Worm (Caenorhabditis elegans) whole organism, young adult: Measurements from ENCODE around the gene cct-5.

Experiments
- B0035.1 ChIP-seq: sonication (generic microtip); optimal IDR thresholded peaks from 2 replicates; lab custom pipeline; 2016; ENCODE audit warnings: missing genetic modification characterization, mild to moderate bottlenecking, missing compliant biosample characterization, missing genotype, missing genetic modification reagents
- F33H1.4 ChIP-seq: fragments of 200-800 bp; sonication (Bioruptor generic); IDR thresholded peaks from 2 replicates; pipeline ENCODE4 v1.3.6; 2022; ENCODE audit warnings: missing genetic modification reagents, missing genetic modification characterization, missing compliant biosample characterization
- F37B4.10 ChIP-seq: fragments of 200-800 bp; sonication (Bioruptor generic); IDR thresholded peaks from 2 replicates; pipeline ENCODE4 v1.3.6; 2022; ENCODE audit warnings: missing genetic modification characterization, missing compliant biosample characterization
- K12H6.12 ChIP-seq: fragments of 200-800 bp; sonication (Bioruptor generic); optimal IDR thresholded peaks from 2 replicates; lab custom pipeline; 2018; ENCODE audit warnings: mild to moderate bottlenecking, missing genetic modification characterization, missing compliant biosample characterization
- T07F8.4 ChIP-seq: sonication (generic microtip); optimal IDR thresholded peaks from 2 replicates; lab custom pipeline; 2016; ENCODE audit warnings: mild to moderate bottlenecking, missing genetic modification characterization, moderate library complexity, missing compliant biosample characterization
- T26A5.8 ChIP-seq: sonication (generic microtip); optimal IDR thresholded peaks from 2 replicates; lab custom pipeline; 2016; ENCODE audit warnings: missing genetic modification characterization, missing compliant biosample characterization
- Y53F4B.3 ChIP-seq: fragments of 200-800 bp; sonication (Bioruptor generic); IDR thresholded peaks from 2 replicates; pipeline ENCODE4 v1.3.6; 2022; ENCODE audit warnings: missing genetic modification reagents, missing genetic modification characterization, missing compliant biosample characterization
- Y56A3A.18 ChIP-seq: fragments of 200-800 bp; sonication (Bioruptor generic); IDR thresholded peaks from 2 replicates; pipeline ENCODE4 v1.3.6; 2022; ENCODE audit warnings: missing genetic modification reagents, missing genetic modification characterization, missing compliant biosample characterization
- Y79H2A.3 ChIP-seq: fragments of 200-800 bp; sonication (Bioruptor generic); conservative IDR thresholded peaks from 2 replicates; pipeline ENCODE4 v1.3.6; 2022; ENCODE audit warnings: missing genetic modification reagents, missing genetic modification characterization, missing compliant biosample characterization
- Y95B8A.8 ChIP-seq: fragments of 200-800 bp; sonication (Bioruptor generic); IDR thresholded peaks from 2 replicates; pipeline ENCODE4 v1.3.6; 2022; ENCODE audit warnings: missing genetic modification reagents, missing genetic modification characterization, missing compliant biosample characterization
- ZK185.1 ChIP-seq: sonication (generic microtip); optimal IDR thresholded peaks from 2 replicates; lab custom pipeline; 2016; ENCODE audit warnings: mild to moderate bottlenecking, missing genetic modification characterization, missing compliant biosample characterization; ENCODE audit not compliant: poor library complexity, severe bottlenecking
- attf-5 ChIP-seq: fragments of 200-800 bp; sonication (Bioruptor generic); optimal IDR thresholded peaks from 2 replicates; lab custom pipeline; 2018; ENCODE audit warnings: mild to moderate bottlenecking, missing genetic modification characterization, missing compliant biosample characterization
- bed-2 ChIP-seq: fragments of 200-800 bp; sonication (Bioruptor generic); IDR thresholded peaks from 2 replicates; pipeline ENCODE4 v1.3.6; 2022; ENCODE audit warnings: missing genetic modification reagents, missing genetic modification characterization, missing compliant biosample characterization
- cebp-2 ChIP-seq: fragments of 200-800 bp; sonication (Bioruptor generic); IDR thresholded peaks from 2 replicates; pipeline ENCODE4 v1.3.6; 2022; ENCODE audit warnings: missing genetic modification characterization, missing compliant biosample characterization
- ceh-40 ChIP-seq: fragments of 200-800 bp; sonication (Bioruptor generic); IDR thresholded peaks from 2 replicates; pipeline ENCODE4 v1.3.6; 2022; ENCODE audit warnings: missing genetic modification characterization, missing compliant biosample characterization
- ceh-58 ChIP-seq: fragments of 200-800 bp; sonication (Bioruptor generic); IDR thresholded peaks from 2 replicates; pipeline ENCODE4 v1.3.6; 2022; ENCODE audit warnings: missing genetic modification characterization, missing compliant biosample characterization
- ceh-79 ChIP-seq: sonication (generic microtip); optimal IDR thresholded peaks from 2 replicates; lab custom pipeline; 2017; ENCODE audit warnings: mild to moderate bottlenecking, missing genetic modification characterization, missing compliant biosample characterization
- dox-1 ChIP-seq: fragments of 200-800 bp; sonication (Bioruptor generic); IDR thresholded peaks from 2 replicates; pipeline ENCODE4 v1.3.6; 2022; ENCODE audit warnings: missing genetic modification reagents, missing genetic modification characterization, missing compliant biosample characterization
- efl-1 ChIP-seq: fragments of 150-350 bp; optimal IDR thresholded peaks from 2 replicates; lab custom pipeline; 2014; ENCODE audit warnings: missing biosample characterization, missing genetic modification reagents, missing genetic modification characterization
- egl-18 ChIP-seq: fragments of 200-800 bp; sonication (Bioruptor generic); IDR thresholded peaks from 2 replicates; pipeline ENCODE4 v1.3.6; 2022; ENCODE audit warnings: missing genetic modification reagents, missing genetic modification characterization, missing compliant biosample characterization
- gei-17 ChIP-seq: fragments of 200-800 bp; sonication (Bioruptor generic); optimal IDR thresholded peaks from 2 replicates; lab custom pipeline; 2018; ENCODE audit warnings: mild to moderate bottlenecking, missing genetic modification characterization, missing compliant biosample characterization
- hlh-12 ChIP-seq: sonication (generic microtip); optimal IDR thresholded peaks from 2 replicates; lab custom pipeline; 2016; ENCODE audit warnings: missing genetic modification characterization, missing compliant biosample characterization
- hlh-26 ChIP-seq: fragments of 200-800 bp; sonication (Bioruptor generic); conservative IDR thresholded peaks from 2 replicates; pipeline ENCODE4 v1.3.6; 2022; ENCODE audit warnings: missing genetic modification reagents, missing genetic modification characterization, missing compliant biosample characterization
- hrde-1 ChIP-seq: sonication (generic microtip); optimal IDR thresholded peaks from 2 replicates; lab custom pipeline; 2016; ENCODE audit warnings: missing genetic modification characterization, mild to moderate bottlenecking, missing compliant biosample characterization, moderate library complexity, missing genotype, missing genetic modification reagents, borderline replicate concordance
- hsf-1 ChIP-seq: fragments of 200-800 bp; sonication (Bioruptor generic); IDR thresholded peaks from 2 replicates; pipeline ENCODE4 v1.3.6; 2022; ENCODE audit warnings: missing genetic modification reagents, missing genetic modification characterization, missing compliant biosample characterization
- lsl-1 ChIP-seq: fragments of 200-800 bp; sonication (Bioruptor generic); optimal IDR thresholded peaks from 2 replicates; lab custom pipeline; 2018; ENCODE audit warnings: mild to moderate bottlenecking, missing genetic modification characterization, moderate library complexity, missing compliant biosample characterization
- lsy-27 ChIP-seq: sonication (generic microtip); optimal IDR thresholded peaks from 2 replicates; lab custom pipeline; 2017; ENCODE audit warnings: missing genetic modification characterization, mild to moderate bottlenecking, missing compliant biosample characterization, antibody characterized with exemption, missing genotype, borderline replicate concordance; ENCODE audit not compliant: insufficient read depth
- madf-3 ChIP-seq: fragments of 200-800 bp; sonication (Bioruptor generic); IDR thresholded peaks from 2 replicates; pipeline ENCODE4 v1.3.6; 2022; ENCODE audit warnings: missing genetic modification reagents, missing genetic modification characterization, missing compliant biosample characterization
- madf-6 ChIP-seq: fragments of 200-800 bp; sonication (Bioruptor generic); IDR thresholded peaks from 2 replicates; pipeline ENCODE4 v1.3.6; 2022; ENCODE audit warnings: missing genetic modification reagents, missing genetic modification characterization, missing compliant biosample characterization
- mel-28 ChIP-seq: sonication (generic microtip); optimal IDR thresholded peaks from 2 replicates; lab custom pipeline; 2016; ENCODE audit warnings: borderline replicate concordance, mild to moderate bottlenecking, missing genetic modification characterization, missing compliant biosample characterization
- mxl-1 ChIP-seq: sonication (generic microtip); optimal IDR thresholded peaks from 2 replicates; lab custom pipeline; 2016; ENCODE audit warnings: missing genetic modification characterization, missing compliant biosample characterization
- nfya-2 ChIP-seq: fragments of 200-800 bp; sonication (Bioruptor generic); IDR thresholded peaks from 2 replicates; pipeline ENCODE4 v1.3.6; 2022; ENCODE audit warnings: missing genetic modification reagents, missing genetic modification characterization, missing compliant biosample characterization
- nhr-120 ChIP-seq: fragments of 200-800 bp; sonication (Bioruptor generic); IDR thresholded peaks from 2 replicates; pipeline ENCODE4 v1.3.6; 2022; ENCODE audit warnings: missing genetic modification characterization, missing compliant biosample characterization
- nhr-27 ChIP-seq: fragments of 200-800 bp; sonication (Bioruptor generic); optimal IDR thresholded peaks from 2 replicates; lab custom pipeline; 2018; ENCODE audit warnings: mild to moderate bottlenecking, missing genetic modification characterization, moderate library complexity, missing compliant biosample characterization
- nhr-80 ChIP-seq: sonication (generic microtip); optimal IDR thresholded peaks from 2 replicates; lab custom pipeline; 2016; ENCODE audit warnings: missing genetic modification characterization, missing compliant biosample characterization
- nhr-90 ChIP-seq: sonication (generic microtip); optimal IDR thresholded peaks from 2 replicates; lab custom pipeline; 2016; ENCODE audit warnings: missing genotype, mild to moderate bottlenecking, missing genetic modification characterization, missing compliant biosample characterization
- rec-8 ChIP-seq, 2 experiments: sonication (generic microtip); optimal IDR thresholded peaks; 2 replicates each; lab custom pipeline; 2016; ENCODE audit warnings: mild to moderate bottlenecking in 2 of 2, missing genetic modification characterization in 2 of 2, missing genetic modification reagents in 2 of 2, missing genotype in 2 of 2, missing biosample characterization in 1 of 2, missing compliant biosample characterization in 1 of 2, moderate library complexity in 1 of 2
- repo-1 ChIP-seq: sonication (generic microtip); optimal IDR thresholded peaks from 2 replicates; lab custom pipeline; 2017; ENCODE audit warnings: mild to moderate bottlenecking, missing genetic modification characterization, missing compliant biosample characterization
- snpc-1.3 ChIP-seq: sonication (generic microtip); optimal IDR thresholded peaks from 2 replicates; lab custom pipeline; 2017; ENCODE audit warnings: missing genetic modification characterization, mild to moderate bottlenecking, missing compliant biosample characterization, antibody characterized with exemption, moderate library complexity, missing genotype, missing genetic modification reagents; ENCODE audit not compliant: insufficient read depth
- snpc-4 ChIP-seq, 5 experiments: fragments of 150-350 bp in 1 of 5; sonication (generic microtip) in 4 of 5; optimal IDR thresholded peaks; 2 replicates each; lab custom pipeline; 2014 to 2018; ENCODE audit warnings: missing genetic modification characterization in 5 of 5, missing biosample characterization in 3 of 5, antibody characterized with exemption in 2 of 5, mild to moderate bottlenecking in 2 of 5, missing compliant biosample characterization in 2 of 5, missing genotype in 2 of 5, moderate library complexity in 2 of 5, missing genetic modification reagents in 1 of 5
- tbp1 ChIP-seq: fragments of 200-800 bp; sonication (Bioruptor generic); optimal IDR thresholded peaks from 2 replicates; lab custom pipeline; 2018; ENCODE audit warnings: mild to moderate bottlenecking, missing genetic modification characterization, missing compliant biosample characterization
- ztf-25 ChIP-seq: fragments of 200-800 bp; sonication (Bioruptor generic); IDR thresholded peaks from 2 replicates; pipeline ENCODE4 v1.3.6; 2022; ENCODE audit warnings: missing genetic modification reagents, missing genetic modification characterization, missing compliant biosample characterization

Gene cct-5

DNA sequence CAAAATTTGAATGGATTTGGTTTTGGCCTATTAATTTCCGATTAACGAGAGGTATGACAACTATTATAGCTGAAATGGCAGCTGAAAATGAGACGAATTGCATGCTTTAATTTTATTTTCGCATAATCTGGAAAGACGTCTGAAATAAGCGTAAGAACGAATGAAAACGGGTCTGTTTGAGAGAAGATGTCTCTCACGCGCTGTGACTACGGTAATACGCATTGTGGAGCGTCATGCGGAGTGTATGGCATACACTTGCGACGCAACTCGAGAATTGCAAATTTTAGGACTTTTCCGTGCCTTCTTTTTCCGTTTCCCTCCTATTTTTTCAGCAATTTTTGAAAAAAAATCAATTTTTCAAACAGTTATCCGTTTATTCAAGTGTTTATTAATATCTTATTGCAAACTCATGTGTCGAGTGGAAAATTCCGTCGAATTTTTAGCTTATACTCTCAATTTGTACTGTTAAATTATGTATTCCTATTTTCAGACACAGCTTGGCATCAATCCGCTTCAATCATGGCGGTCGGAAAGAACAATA lies 32.4 kb downstream of the cct-5 start, which contains the start of gene rps-1 (continued):
- TF ChIP-seq ztf-25 (GFP tag; lab: Robert Waterston, UW) (peak; percentile 24; the same call in 1 of the 2 replicates), Y79H2A.3 (GFP tag; lab: Robert Waterston, UW) (peak; percentile 65; the same call in 1 of the 2 replicates)

DNA sequence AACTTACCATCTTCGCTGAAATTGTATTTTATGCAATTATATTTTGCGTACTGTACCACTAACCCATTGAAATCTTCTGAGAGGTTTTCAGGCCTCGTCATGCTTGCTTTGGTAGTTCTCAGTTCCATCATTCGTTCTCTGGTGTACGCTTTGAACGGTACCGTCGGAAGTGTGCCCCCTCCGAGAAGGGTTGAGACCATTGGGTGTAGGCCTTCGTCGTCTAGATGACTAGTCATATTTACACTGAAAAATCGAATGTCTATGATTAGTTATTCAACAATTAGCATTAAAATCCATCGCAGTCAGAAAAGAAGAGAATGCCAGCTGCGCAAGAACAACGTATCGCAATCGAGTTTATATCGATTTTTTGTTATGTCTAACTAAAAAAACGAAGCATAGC lies 33.0 kb downstream of the cct-5 start, which contains the start of gene ifet-1:
ifet-1 (minus strand) TSS at position 243 of the 400 bp plus-strand sequence.
- TF ChIP-seq Y56A3A.18 (GFP tag; lab: Robert Waterston, UW) (peak; percentile 59; the same call in 1 of the 2 replicates), mxl-1 (tag; lab: Kevin White, UChicago) (no peak)

DNA sequence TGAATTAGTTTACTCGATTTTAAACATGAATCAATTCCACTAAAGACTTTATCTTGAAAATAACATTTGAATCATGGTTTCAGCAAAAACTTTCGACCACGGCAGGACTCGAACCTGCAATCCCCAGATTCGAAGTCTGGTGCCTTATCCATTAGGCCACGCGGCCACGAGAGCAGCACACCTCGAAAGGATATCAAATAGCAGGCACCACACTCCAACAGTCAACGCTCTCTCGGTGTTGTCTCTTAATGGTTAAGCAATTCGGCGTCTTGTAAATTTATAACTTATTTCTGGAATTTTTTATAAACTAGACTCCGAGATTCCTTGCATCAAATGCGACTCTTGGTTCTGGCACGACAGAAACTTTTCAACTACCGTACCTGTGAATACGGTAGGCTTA lies 37.1 kb downstream of the cct-5 start:
- TF ChIP-seq tbp1 (GFP tag; lab: Kevin White, UChicago) (peak; percentile 97), T07F8.4 (peak; percentile 53), Y95B8A.8 (GFP tag; lab: Robert Waterston, UW) (no peak), cebp-2 (GFP tag; lab: Robert Waterston, UW) (no peak), snpc-4 (GFP tag; optimal IDR thresholded peaks at IDR 0.05; lab: Kevin White, UChicago) (no peak), snpc-4 (tag; optimal IDR thresholded peaks at IDR 0.05; lab: Kevin White, UChicago) (peak in 3 of 4 experiments; percentile 67 to 77 (median 75)), ceh-40 (GFP tag; lab: Robert Waterston, UW) (0 out of 2 replicates have a peak, but pooled peaks have one; percentile 57), egl-18 (GFP tag; lab: Robert Waterston, UW) (0 out of 2 replicates have a peak, but pooled peaks have one; percentile 24), nhr-90 (tag; lab: Kevin White, UChicago) (peak; percentile 87), B0035.1 (tag; lab: Kevin White, UChicago) (peak; percentile 80), hrde-1 (peak; percentile 64), ceh-58 (GFP tag; lab: Robert Waterston, UW) (no peak), snpc-1.3 (tag; lab: Kevin White, UChicago) (peak; percentile 40), nhr-120 (GFP tag; lab: Robert Waterston, UW) (no peak), mel-28 (tag; lab: Kevin White, UChicago) (no peak), gei-17 (GFP tag; lab: Kevin White, UChicago) (no peak), repo-1 (tag; lab: Kevin White, UChicago) (peak; percentile 81), ZK185.1 (tag; lab: Kevin White, UChicago) (peak; percentile 90), T26A5.8 (peak; percentile 70), hlh-26 (no peak), dox-1 (GFP tag; lab: Robert Waterston, UW) (peak; percentile 83), K12H6.12 (no peak), attf-5 (GFP tag; lab: Kevin White, UChicago) (peak; percentile 52), Y53F4B.3 (GFP tag; lab: Robert Waterston, UW) (peak; percentile 45; the same call in 1 of the 2 replicates), lsy-27 (no peak), hlh-12 (tag; lab: Kevin White, UChicago) (no peak), madf-6 (GFP tag; lab: Robert Waterston, UW) (peak; percentile 77), nhr-80 (peak; percentile 14), madf-3 (0 out of 2 replicates have a peak, but pooled peaks have one; percentile 62), efl-1 (GFP tag; lab: Kevin White, UChicago) (no peak), F37B4.10 (GFP tag; lab: Robert Waterston, UW) (no peak), nfya-2 (GFP tag; lab: Robert Waterston, UW) (no peak), ceh-79 (tag; lab: Kevin White, UChicago) (peak; percentile 70), rec-8 (tag; optimal IDR thresholded peaks at IDR 0.05; lab: Kevin White, UChicago) (peak; percentile 60 to 83), hsf-1 (peak; percentile 46; the same call in 1 of the 2 replicates), bed-2 (GFP tag; lab: Robert Waterston, UW) (no peak), lsl-1 (peak; percentile 64), nhr-27 (tag; lab: Kevin White, UChicago) (peak; percentile 42), F33H1.4 (peak; percentile 58)
